Worm (Caenorhabditis elegans) whole organism, young adult: ENCODE results near the gene nspe-3.

Experiments
- B0261.1 ChIP-seq: sonication (generic microtip); optimal IDR thresholded peaks from 2 replicates; lab custom pipeline; 2016; ENCODE audit warnings: mild to moderate bottlenecking, missing genetic modification characterization, moderate library complexity, missing compliant biosample characterization
- B0336.3 ChIP-seq: fragments of 200-800 bp; sonication (Bioruptor generic); IDR thresholded peaks from 2 replicates; pipeline ENCODE4 v1.3.6; 2022; ENCODE audit warnings: missing genetic modification characterization, missing compliant biosample characterization
- C06A6.2 ChIP-seq: fragments of 200-800 bp; sonication (Bioruptor generic); conservative IDR thresholded peaks from 2 replicates; pipeline ENCODE4 v1.3.6; 2022; ENCODE audit warnings: missing genetic modification characterization, missing compliant biosample characterization
- C17E4.6 ChIP-seq: fragments of 200-800 bp; sonication (Bioruptor generic); IDR thresholded peaks from 2 replicates; pipeline ENCODE4 v1.3.6; 2022; ENCODE audit warnings: missing genetic modification reagents, missing genetic modification characterization, missing compliant biosample characterization
- F23B12.7 ChIP-seq: sonication (generic microtip); optimal IDR thresholded peaks from 2 replicates; lab custom pipeline; 2017; ENCODE audit warnings: missing genetic modification characterization, mild to moderate bottlenecking, missing compliant biosample characterization, antibody characterized with exemption, moderate library complexity; ENCODE audit not compliant: insufficient read depth
- F39B2.1 ChIP-seq: fragments of 200-800 bp; sonication (Bioruptor generic); IDR thresholded peaks from 2 replicates; pipeline ENCODE4 v1.3.6; 2022; ENCODE audit warnings: missing genetic modification reagents, missing genetic modification characterization, missing compliant biosample characterization
- F52B5.7 ChIP-seq: sonication (generic microtip); optimal IDR thresholded peaks from 2 replicates; lab custom pipeline; 2016; ENCODE audit warnings: mild to moderate bottlenecking, missing genetic modification characterization, missing compliant biosample characterization
- Y53F4B.3 ChIP-seq: fragments of 200-800 bp; sonication (Bioruptor generic); IDR thresholded peaks from 2 replicates; pipeline ENCODE4 v1.3.6; 2022; ENCODE audit warnings: missing genetic modification reagents, missing genetic modification characterization, missing compliant biosample characterization
- Y53G8AR.9 ChIP-seq: fragments of 200-800 bp; sonication (Bioruptor generic); conservative IDR thresholded peaks from 2 replicates; pipeline ENCODE4 v1.3.6; 2022; ENCODE audit warnings: missing genetic modification reagents, missing genetic modification characterization, missing compliant biosample characterization
- Y67H2A.10 ChIP-seq: fragments of 200-800 bp; sonication (Bioruptor generic); conservative IDR thresholded peaks from 2 replicates; pipeline ENCODE4 v1.3.6; 2022; ENCODE audit warnings: missing genetic modification reagents, missing genetic modification characterization, missing compliant biosample characterization
- ZK185.1 ChIP-seq: sonication (generic microtip); optimal IDR thresholded peaks from 2 replicates; lab custom pipeline; 2016; ENCODE audit warnings: mild to moderate bottlenecking, missing genetic modification characterization, missing compliant biosample characterization; ENCODE audit not compliant: poor library complexity, severe bottlenecking
- ama-1 ChIP-seq, 3 experiments: fragments of 150-350 bp in 1 of 3; sonication (generic microtip) in 2 of 3; optimal IDR thresholded peaks; 2 replicates each; lab custom pipeline; 2014 to 2018; ENCODE audit warnings: missing biosample characterization in 2 of 3, missing genetic modification characterization in 2 of 3, missing genetic modification reagents in 2 of 3
- aptf-2 ChIP-seq: fragments of 200-800 bp; sonication (Bioruptor generic); conservative IDR thresholded peaks from 2 replicates; pipeline ENCODE4 v1.3.6; 2022; ENCODE audit warnings: missing genetic modification reagents, missing genetic modification characterization, missing compliant biosample characterization
- athp-1 ChIP-seq: sonication (generic microtip); optimal IDR thresholded peaks from 2 replicates; lab custom pipeline; 2017; ENCODE audit warnings: mild to moderate bottlenecking, missing genetic modification characterization, missing compliant biosample characterization
- attf-5 ChIP-seq: fragments of 200-800 bp; sonication (Bioruptor generic); optimal IDR thresholded peaks from 2 replicates; lab custom pipeline; 2018; ENCODE audit warnings: mild to moderate bottlenecking, missing genetic modification characterization, missing compliant biosample characterization
- cebp-1 ChIP-seq, 2 experiments: fragments of 200-800 bp in 1 of 2; sonication (Bioruptor generic) in 1 of 2; sonication (generic microtip) in 1 of 2; IDR thresholded peaks in 1 of 2; optimal IDR thresholded peaks in 1 of 2; 2 replicates each; pipeline versions ENCODE4 v1.3.6 to Lab custom; 2017 to 2022; ENCODE audit warnings: missing compliant biosample characterization in 2 of 2, missing genetic modification characterization in 2 of 2, mild to moderate bottlenecking in 1 of 2, missing genetic modification reagents in 1 of 2, moderate library complexity in 1 of 2
- ceh-58 ChIP-seq: fragments of 200-800 bp; sonication (Bioruptor generic); IDR thresholded peaks from 2 replicates; pipeline ENCODE4 v1.3.6; 2022; ENCODE audit warnings: missing genetic modification characterization, missing compliant biosample characterization
- dpl-1 ChIP-seq: fragments of 150-350 bp; optimal IDR thresholded peaks from 2 replicates; lab custom pipeline; 2014; ENCODE audit warnings: missing biosample characterization, missing genetic modification reagents, missing genetic modification characterization
- egrh-3 ChIP-seq: fragments of 200-800 bp; sonication (Bioruptor generic); IDR thresholded peaks from 2 replicates; pipeline ENCODE4 v1.3.6; 2022; ENCODE audit warnings: missing genetic modification reagents, missing genetic modification characterization, missing compliant biosample characterization
- ets-4 ChIP-seq: fragments of 200-800 bp; sonication (Bioruptor generic); optimal IDR thresholded peaks from 2 replicates; lab custom pipeline; 2018; ENCODE audit warnings: mild to moderate bottlenecking, missing genetic modification characterization, missing compliant biosample characterization
- fkh-3 ChIP-seq: sonication (generic microtip); optimal IDR thresholded peaks from 2 replicates; lab custom pipeline; 2016; ENCODE audit warnings: mild to moderate bottlenecking, missing genetic modification characterization, missing compliant biosample characterization
- gei-17 ChIP-seq: fragments of 200-800 bp; sonication (Bioruptor generic); optimal IDR thresholded peaks from 2 replicates; lab custom pipeline; 2018; ENCODE audit warnings: mild to moderate bottlenecking, missing genetic modification characterization, missing compliant biosample characterization
- let-607 ChIP-seq, 2 experiments: fragments of 200-800 bp in 1 of 2; sonication (Bioruptor generic) in 1 of 2; sonication (generic microtip) in 1 of 2; optimal IDR thresholded peaks; 2 replicates each; lab custom pipeline; 2016 to 2018; ENCODE audit warnings: mild to moderate bottlenecking in 2 of 2, missing compliant biosample characterization in 2 of 2, missing genetic modification characterization in 2 of 2, moderate library complexity in 2 of 2, missing genotype in 1 of 2
- lin-35 ChIP-seq, 3 experiments: fragments of 150-350 bp in 2 of 3; sonication (generic microtip) in 1 of 3; optimal IDR thresholded peaks; 2 replicates each; lab custom pipeline; 2014 to 2018; ENCODE audit warnings: missing biosample characterization in 3 of 3, missing genetic modification characterization in 3 of 3, missing genetic modification reagents in 3 of 3
- madf-6 ChIP-seq: fragments of 200-800 bp; sonication (Bioruptor generic); IDR thresholded peaks from 2 replicates; pipeline ENCODE4 v1.3.6; 2022; ENCODE audit warnings: missing genetic modification reagents, missing genetic modification characterization, missing compliant biosample characterization
- mel-28 ChIP-seq: sonication (generic microtip); optimal IDR thresholded peaks from 2 replicates; lab custom pipeline; 2016; ENCODE audit warnings: borderline replicate concordance, mild to moderate bottlenecking, missing genetic modification characterization, missing compliant biosample characterization
- mes-4 ChIP-seq: sonication (generic microtip); optimal IDR thresholded peaks from 2 replicates; lab custom pipeline; 2016; ENCODE audit warnings: missing genotype, missing genetic modification characterization, missing compliant biosample characterization
- mxl-1 ChIP-seq: sonication (generic microtip); optimal IDR thresholded peaks from 2 replicates; lab custom pipeline; 2016; ENCODE audit warnings: missing genetic modification characterization, missing compliant biosample characterization
- nfyb-1 ChIP-seq: fragments of 200-800 bp; sonication (Bioruptor generic); IDR thresholded peaks from 2 replicates; pipeline ENCODE4 v1.3.6; 2022; ENCODE audit warnings: missing genetic modification reagents, missing genetic modification characterization, missing compliant biosample characterization
- nhr-120 ChIP-seq: fragments of 200-800 bp; sonication (Bioruptor generic); IDR thresholded peaks from 2 replicates; pipeline ENCODE4 v1.3.6; 2022; ENCODE audit warnings: missing genetic modification characterization, missing compliant biosample characterization
- rec-8 ChIP-seq, 2 experiments: sonication (generic microtip); optimal IDR thresholded peaks; 2 replicates each; lab custom pipeline; 2016; ENCODE audit warnings: mild to moderate bottlenecking in 2 of 2, missing genetic modification characterization in 2 of 2, missing genetic modification reagents in 2 of 2, missing genotype in 2 of 2, missing biosample characterization in 1 of 2, missing compliant biosample characterization in 1 of 2, moderate library complexity in 1 of 2
- rpc-1 ChIP-seq, 2 experiments: fragments of 150-350 bp in 1 of 2; sonication (generic microtip) in 1 of 2; optimal IDR thresholded peaks; 2 replicates each; lab custom pipeline; 2014 to 2018; ENCODE audit warnings: missing biosample characterization in 1 of 2, missing genetic modification characterization in 1 of 2, missing genetic modification reagents in 1 of 2, missing genotype in 1 of 2
- sea-2 ChIP-seq: fragments of 200-800 bp; sonication (Bioruptor generic); IDR thresholded peaks from 2 replicates; pipeline ENCODE4 v1.3.6; 2022; ENCODE audit warnings: missing genetic modification characterization, missing compliant biosample characterization
- snpc-1.1 ChIP-seq: sonication (generic microtip); optimal IDR thresholded peaks from 2 replicates; lab custom pipeline; 2017; ENCODE audit warnings: missing genetic modification characterization, mild to moderate bottlenecking, missing compliant biosample characterization, antibody characterized with exemption, moderate library complexity, missing genotype, missing genetic modification reagents; ENCODE audit not compliant: insufficient read depth
- snpc-4 ChIP-seq, 5 experiments: fragments of 150-350 bp in 1 of 5; sonication (generic microtip) in 4 of 5; optimal IDR thresholded peaks; 2 replicates each; lab custom pipeline; 2014 to 2018; ENCODE audit warnings: missing genetic modification characterization in 5 of 5, missing biosample characterization in 3 of 5, antibody characterized with exemption in 2 of 5, mild to moderate bottlenecking in 2 of 5, missing compliant biosample characterization in 2 of 5, missing genotype in 2 of 5, moderate library complexity in 2 of 5, missing genetic modification reagents in 1 of 5
- sptf-2 ChIP-seq: fragments of 200-800 bp; sonication (Bioruptor generic); optimal IDR thresholded peaks from 2 replicates; lab custom pipeline; 2018; ENCODE audit warnings: mild to moderate bottlenecking, missing genetic modification characterization, missing compliant biosample characterization
- ztf-18 ChIP-seq: sonication (generic microtip); optimal IDR thresholded peaks from 2 replicates; lab custom pipeline; 2016; ENCODE audit warnings: missing genotype, mild to moderate bottlenecking, missing genetic modification characterization, missing compliant biosample characterization
- ztf-26 ChIP-seq: sonication (generic microtip); optimal IDR thresholded peaks from 2 replicates; lab custom pipeline; 2017; ENCODE audit warnings: missing genetic modification characterization, missing compliant biosample characterization
- ztf-3 ChIP-seq: fragments of 200-800 bp; sonication (Bioruptor generic); optimal IDR thresholded peaks from 2 replicates; lab custom pipeline; 2018; ENCODE audit warnings: mild to moderate bottlenecking, missing genetic modification characterization, missing compliant biosample characterization
- ztf-6 ChIP-seq: fragments of 200-800 bp; sonication (Bioruptor generic); IDR thresholded peaks from 2 replicates; pipeline ENCODE4 v1.3.6; 2022; ENCODE audit warnings: missing genetic modification reagents, missing genetic modification characterization, missing compliant biosample characterization

The nspe-3 gene

DNA sequence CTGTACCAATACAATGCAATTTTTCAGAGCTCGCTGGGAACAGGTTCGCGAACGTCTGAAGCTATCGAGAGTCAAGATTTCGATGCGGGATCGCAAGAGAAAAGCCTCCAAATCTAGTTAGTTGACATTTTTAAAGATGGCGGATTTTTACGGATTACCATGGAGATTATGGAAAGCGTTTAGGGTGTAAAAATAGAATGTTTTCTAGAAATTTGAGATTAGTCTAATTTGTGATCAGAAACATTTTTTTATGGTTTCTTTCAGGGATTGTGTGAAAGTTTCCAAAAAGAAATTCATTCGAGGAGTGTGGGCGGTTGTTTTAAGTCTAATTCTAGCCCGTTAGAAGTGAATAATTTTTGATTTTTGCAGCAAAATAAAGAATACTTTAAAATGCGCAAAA lies 38.1 kb downstream of the nspe-3 start:
- no peak for TF ChIP-seq F39B2.1

DNA sequence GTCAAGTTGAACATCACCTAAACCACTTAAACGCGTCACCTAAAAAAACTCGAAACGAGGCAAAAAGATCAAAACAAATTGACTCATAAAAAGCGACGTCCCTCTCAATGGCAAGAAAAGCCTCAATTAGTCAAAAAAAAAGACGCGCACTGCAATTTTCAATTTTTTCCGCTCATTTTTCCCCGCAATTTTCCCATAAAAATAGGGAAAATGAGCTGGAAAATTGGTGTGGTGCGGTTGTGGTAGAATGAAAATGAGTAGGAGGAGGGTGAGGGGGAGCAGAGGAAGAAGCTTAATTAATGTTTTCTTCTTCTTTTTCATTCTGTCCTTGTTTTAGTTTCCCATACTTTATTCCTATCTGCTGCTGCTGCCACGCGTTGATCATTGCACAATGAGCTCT lies 39.9 kb downstream of the nspe-3 start:
- TF ChIP-seq mel-28 = no peak
- TF ChIP-seq mxl-1 (tag; lab: Kevin White, UChicago) = no peak
- TF ChIP-seq ztf-6 = no peak
- TF ChIP-seq C17E4.6 (GFP tag; lab: Robert Waterston, UW) = no peak
- no peak for TF ChIP-seq ztf-3 (GFP tag; lab: Kevin White, UChicago)
- no peak for TF ChIP-seq ets-4 (GFP tag; lab: Kevin White, UChicago)
- no peak for TF ChIP-seq ztf-18 (tag; lab: Kevin White, UChicago)
- no peak for TF ChIP-seq cebp-1 (GFP tag; IDR thresholded peaks at IDR 0.05; lab: Robert Waterston, UW)
- no peak for TF ChIP-seq cebp-1 (tag; optimal IDR thresholded peaks at IDR 0.05; lab: Kevin White, UChicago)
- TF ChIP-seq ceh-58 (GFP tag; lab: Robert Waterston, UW) = no peak
- TF ChIP-seq F52B5.7 (tag; lab: Kevin White, UChicago) = no peak
- TF ChIP-seq Y53G8AR.9 (GFP tag; lab: Robert Waterston, UW) = no peak
- no peak for TF ChIP-seq nhr-120 (GFP tag; lab: Robert Waterston, UW)
- no peak for TF ChIP-seq attf-5 (GFP tag; lab: Kevin White, UChicago)
- TF ChIP-seq B0336.3 = no peak
- no peak for TF ChIP-seq egrh-3 (GFP tag; lab: Robert Waterston, UW)
- TF ChIP-seq dpl-1 (GFP tag; lab: Kevin White, UChicago) = no peak
- no peak for TF ChIP-seq mes-4 (tag; lab: Kevin White, UChicago)

DNA sequence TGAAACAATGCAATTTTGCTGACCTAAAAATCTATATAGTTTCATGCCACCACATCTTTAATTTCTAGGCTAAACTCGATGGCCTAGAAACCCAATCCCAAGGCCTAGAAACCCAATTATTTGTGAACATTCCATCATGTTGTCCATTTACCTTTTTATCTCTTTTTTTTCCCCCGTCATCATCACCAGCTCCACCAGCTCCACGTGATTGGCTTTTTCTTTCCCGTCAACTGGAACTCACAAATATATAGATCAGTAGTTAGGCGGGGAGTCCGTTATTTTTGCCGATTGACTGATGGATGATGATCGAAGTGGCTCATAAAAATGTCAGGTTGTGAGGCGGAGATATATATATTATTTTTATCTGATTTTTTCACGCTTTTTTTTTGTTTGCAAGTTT lies 40.7 kb downstream of the nspe-3 start:
- TF ChIP-seq rpc-1 (optimal IDR thresholded peaks at IDR 0.05; lab: Kevin White, UChicago) (no peak), rpc-1 (tag; optimal IDR thresholded peaks at IDR 0.05; lab: Kevin White, UChicago) (no peak), Y53F4B.3 (GFP tag; lab: Robert Waterston, UW) (no peak), C06A6.2 (GFP tag; lab: Robert Waterston, UW) (no peak), cebp-1 (GFP tag; IDR thresholded peaks at IDR 0.05; lab: Robert Waterston, UW) (no peak), cebp-1 (tag; optimal IDR thresholded peaks at IDR 0.05; lab: Kevin White, UChicago) (no peak), ztf-6 (no peak), ceh-58 (GFP tag; lab: Robert Waterston, UW) (no peak), ztf-3 (GFP tag; lab: Kevin White, UChicago) (no peak), fkh-3 (tag; lab: Kevin White, UChicago) (no peak), Y67H2A.10 (GFP tag; lab: Robert Waterston, UW) (no peak), ztf-18 (tag; lab: Kevin White, UChicago) (no peak), B0261.1 (tag; lab: Kevin White, UChicago) (no peak), ztf-26 (tag; lab: Kevin White, UChicago) (no peak), ama-1 (optimal IDR thresholded peaks at IDR 0.05; lab: Kevin White, UChicago) (no peak), ama-1 (GFP tag; optimal IDR thresholded peaks at IDR 0.05; lab: Kevin White, UChicago) (no peak), gei-17 (GFP tag; lab: Kevin White, UChicago) (no peak), nfyb-1 (GFP tag; lab: Robert Waterston, UW) (no peak), lin-35 (GFP tag; optimal IDR thresholded peaks at IDR 0.05; lab: Kevin White, UChicago) (no peak)

DNA sequence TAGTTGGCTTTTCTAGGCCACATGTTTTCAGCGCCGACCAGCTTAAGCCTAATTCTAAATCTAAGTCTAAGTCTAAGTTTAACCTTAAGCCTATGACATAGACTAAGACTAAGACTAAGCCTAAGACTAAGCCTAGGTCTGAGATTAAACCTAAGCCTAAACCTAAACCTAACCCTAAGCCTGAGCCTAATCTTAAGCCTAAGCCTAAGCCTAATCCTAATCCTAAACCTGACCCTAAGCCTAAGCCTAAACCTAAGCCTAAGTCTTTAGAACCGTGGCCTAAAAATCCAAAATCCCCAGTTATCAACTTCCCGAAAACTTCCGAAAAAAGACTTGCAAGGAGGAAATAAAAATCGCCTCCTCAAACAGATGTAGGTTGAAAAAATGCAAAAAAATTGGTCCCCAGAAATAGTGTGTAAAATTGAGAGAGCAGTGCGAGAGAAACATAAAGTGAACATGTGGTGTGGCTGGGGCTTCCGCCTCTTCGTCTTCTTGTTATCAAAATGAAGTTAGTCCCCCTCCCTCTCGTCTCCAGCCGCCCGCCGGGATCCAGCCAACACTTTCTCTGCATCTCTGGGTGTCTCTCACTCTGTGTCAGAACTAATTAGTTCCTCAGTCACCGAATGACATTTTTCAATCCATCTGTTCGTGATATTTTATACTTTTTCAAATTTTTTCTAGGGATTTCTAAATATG lies 42.1 kb downstream of the nspe-3 start:
- TF ChIP-seq aptf-2 (GFP tag; lab: Robert Waterston, UW) (no peak), F23B12.7 (tag; lab: Kevin White, UChicago) (no peak), sea-2 (no peak), snpc-1.1 (tag; lab: Kevin White, UChicago) (no peak), rpc-1 (optimal IDR thresholded peaks at IDR 0.05; lab: Kevin White, UChicago) (no peak), rpc-1 (tag; optimal IDR thresholded peaks at IDR 0.05; lab: Kevin White, UChicago) (no peak), madf-6 (GFP tag; lab: Robert Waterston, UW) (no peak), snpc-4 (GFP tag; optimal IDR thresholded peaks at IDR 0.05; lab: Kevin White, UChicago) (no peak), snpc-4 (tag; optimal IDR thresholded peaks at IDR 0.05; lab: Kevin White, UChicago) (no peak), sptf-2 (GFP tag; lab: Kevin White, UChicago) (no peak), let-607 (tag; optimal IDR thresholded peaks at IDR 0.05; lab: Kevin White, UChicago) (no peak), rec-8 (tag; optimal IDR thresholded peaks at IDR 0.05; lab: Kevin White, UChicago) (no peak), F52B5.7 (tag; lab: Kevin White, UChicago) (no peak), athp-1 (tag; lab: Kevin White, UChicago) (no peak), Y67H2A.10 (GFP tag; lab: Robert Waterston, UW) (no peak), ZK185.1 (no peak)
